Fruit fly (Drosophila melanogaster): ENCODE data around the gene chinmo.

DNA sequence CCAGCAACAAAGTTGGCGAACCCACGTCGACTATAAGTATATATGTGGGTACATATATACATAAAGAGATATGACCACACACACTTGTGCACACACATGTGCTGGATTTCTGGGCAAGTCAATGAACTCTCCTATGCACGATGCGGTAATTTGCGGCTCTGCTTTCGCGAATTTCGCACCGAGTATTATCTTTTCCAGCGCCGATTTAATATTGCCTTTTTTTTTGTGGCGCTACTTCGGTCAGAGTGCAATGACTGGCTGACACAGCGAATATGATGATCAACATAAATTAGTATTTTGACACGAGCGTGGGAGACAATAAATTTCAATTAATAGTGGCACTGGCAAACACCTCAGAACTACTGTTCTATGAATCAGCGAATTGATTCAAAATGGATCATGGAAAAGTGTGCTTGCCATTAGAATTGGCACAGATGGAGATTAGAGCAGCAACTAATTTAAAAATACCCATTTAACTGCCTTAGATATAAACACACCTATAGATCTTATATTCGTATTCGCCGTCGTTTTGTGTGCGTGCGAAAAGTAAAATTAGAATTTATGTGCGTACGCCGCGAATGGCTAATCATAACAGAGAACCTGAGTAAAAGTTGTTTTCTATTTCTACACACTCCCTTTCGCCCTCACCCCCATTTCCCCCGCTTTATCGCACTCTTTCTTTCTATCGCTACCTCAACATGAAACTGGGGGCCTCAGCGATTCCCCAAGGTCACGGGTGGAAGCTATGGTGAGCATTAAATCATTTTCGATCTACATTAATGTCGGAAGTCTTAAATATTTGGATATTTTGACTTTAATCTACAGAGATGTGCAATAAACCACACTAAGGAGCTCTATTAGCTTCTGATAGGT, 19.4 kb upstream of the chinmo start:
- no peak for TF ChIP-seq lola (GFP tag; optimal IDR thresholded peaks at IDR 0.05)
- TF ChIP-seq psq (GFP tag; optimal IDR thresholded peaks at IDR 0.05), result no peak
- TF ChIP-seq Jra (GFP tag; optimal IDR thresholded peaks at IDR 0.05), result no peak
- TF ChIP-seq Mio (GFP tag; optimal IDR thresholded peaks at IDR 0.05), result no peak
- no peak for TF ChIP-seq jim (GFP tag; optimal IDR thresholded peaks at IDR 0.05)
- TF ChIP-seq CG32264 (GFP tag; optimal IDR thresholded peaks at IDR 0.05), result no peak
- TF ChIP-seq CG9705 (GFP tag; optimal IDR thresholded peaks at IDR 0.05), result no peak
- TF ChIP-seq HLH106 (tag; optimal IDR thresholded peaks at IDR 0.05), result no peak
- no peak for TF ChIP-seq tai (GFP tag; optimal IDR thresholded peaks at IDR 0.05)
- TF ChIP-seq woc (GFP tag; optimal IDR thresholded peaks at IDR 0.05), result no peak
- TF ChIP-seq usp (GFP tag; optimal IDR thresholded peaks at IDR 0.05), result no peak
